Worm (Caenorhabditis elegans) whole organism, L2 larva: ENCODE measurements around the gene smf-1.
A peak's percentile ranks its signal among the peaks of the same experiment; 100 is the strongest.

Source experiments
- C34F6.9 ChIP-seq: fragments of 150-350 bp; optimal IDR thresholded peaks from 2 replicates; lab custom pipeline; 2014; ENCODE audit warnings: missing biosample characterization, missing genetic modification characterization
- F13H6.1 ChIP-seq: sonication (generic microtip); optimal IDR thresholded peaks from 2 replicates; lab custom pipeline; 2016; ENCODE audit warnings: missing genetic modification characterization, missing compliant biosample characterization
- Y55F3AM.14 ChIP-seq: fragments of 200-800 bp; sonication (Bioruptor generic); optimal IDR thresholded peaks from 2 replicates; lab custom pipeline; 2018; ENCODE audit warnings: mild to moderate bottlenecking, missing genetic modification characterization, missing compliant biosample characterization
- ZK546.5 ChIP-seq: sonication (generic microtip); optimal IDR thresholded peaks from 2 replicates; lab custom pipeline; 2017; ENCODE audit warnings: missing biosample characterization, missing genetic modification characterization
- alr-1 ChIP-seq: fragments of 150-350 bp; optimal IDR thresholded peaks from 2 replicates; lab custom pipeline; 2014; ENCODE audit warnings: missing biosample characterization, missing genetic modification characterization
- ama-1 ChIP-seq: fragments of 150-350 bp; optimal IDR thresholded peaks from 2 replicates; lab custom pipeline; 2018; ENCODE audit warnings: inconsistent platforms
- blmp-1 ChIP-seq: sonication (generic microtip); optimal IDR thresholded peaks from 2 replicates; lab custom pipeline; 2017; ENCODE audit warnings: missing genetic modification characterization, mild to moderate bottlenecking, missing compliant biosample characterization, antibody characterized with exemption, moderate library complexity; ENCODE audit not compliant: insufficient read depth
- ceh-16 ChIP-seq: fragments of 150-350 bp; optimal IDR thresholded peaks from 2 replicates; lab custom pipeline; 2014; ENCODE audit warnings: missing biosample characterization, missing genetic modification characterization
- ceh-82 ChIP-seq: fragments of 150-350 bp; optimal IDR thresholded peaks from 2 replicates; lab custom pipeline; 2014; ENCODE audit warnings: missing biosample characterization, missing genetic modification characterization
- crh-2 ChIP-seq: sonication (generic microtip); optimal IDR thresholded peaks from 2 replicates; lab custom pipeline; 2017; ENCODE audit warnings: missing biosample characterization, missing genetic modification characterization
- dmd-4 ChIP-seq: sonication (generic microtip); optimal IDR thresholded peaks from 2 replicates; lab custom pipeline; 2017; ENCODE audit warnings: missing biosample characterization, missing genetic modification characterization
- elt-1 ChIP-seq: fragments of 150-350 bp; optimal IDR thresholded peaks from 2 replicates; lab custom pipeline; 2014; ENCODE audit warnings: missing biosample characterization, missing genetic modification characterization
- fos-1 ChIP-seq: fragments of 150-350 bp; optimal IDR thresholded peaks from 2 replicates; lab custom pipeline; 2014; ENCODE audit warnings: missing biosample characterization, missing genetic modification characterization
- lsy-2 ChIP-seq, 2 experiments: fragments of 150-350 bp in 1 of 2; sonication (generic microtip) in 1 of 2; optimal IDR thresholded peaks; 2 replicates each; lab custom pipeline; 2014 to 2017; ENCODE audit warnings: missing biosample characterization in 2 of 2, missing genetic modification characterization in 2 of 2
- mbf-1 ChIP-seq: sonication (generic microtip); optimal IDR thresholded peaks from 2 replicates; lab custom pipeline; 2017; ENCODE audit warnings: missing biosample characterization, missing genetic modification characterization
- mdl-1 ChIP-seq, 2 experiments: fragments of 150-350 bp in 1 of 2; sonication (generic microtip) in 1 of 2; optimal IDR thresholded peaks; 2 replicates each; lab custom pipeline; 2017; ENCODE audit warnings: missing biosample characterization in 2 of 2, missing genetic modification characterization in 2 of 2
- nhr-11 ChIP-seq: fragments of 150-350 bp; optimal IDR thresholded peaks from 2 replicates; lab custom pipeline; 2014; ENCODE audit warnings: missing biosample characterization, missing genetic modification characterization
- nhr-12 ChIP-seq: fragments of 150-350 bp; optimal IDR thresholded peaks from 2 replicates; lab custom pipeline; 2014; ENCODE audit warnings: missing biosample characterization, missing genetic modification characterization
- nhr-129 ChIP-seq: fragments of 150-350 bp; optimal IDR thresholded peaks from 2 replicates; lab custom pipeline; 2014; ENCODE audit warnings: missing biosample characterization, missing genetic modification characterization
- nhr-21 ChIP-seq: fragments of 150-350 bp; optimal IDR thresholded peaks from 2 replicates; lab custom pipeline; 2014; ENCODE audit warnings: missing biosample characterization, missing genetic modification characterization
- nhr-23 ChIP-seq: fragments of 150-350 bp; optimal IDR thresholded peaks from 2 replicates; lab custom pipeline; 2014; ENCODE audit warnings: missing biosample characterization, missing genetic modification reagents, missing genetic modification characterization
- nhr-237 ChIP-seq: fragments of 150-350 bp; optimal IDR thresholded peaks from 2 replicates; lab custom pipeline; 2014; ENCODE audit warnings: missing biosample characterization, missing genetic modification characterization
- nhr-25 ChIP-seq: fragments of 150-350 bp; sonication (generic microtip); optimal IDR thresholded peaks from 3 replicates; lab custom pipeline; 2014; ENCODE audit warnings: missing biosample characterization, missing genetic modification characterization
- nhr-6 ChIP-seq: fragments of 150-350 bp; optimal IDR thresholded peaks from 2 replicates; lab custom pipeline; 2014; ENCODE audit warnings: missing biosample characterization, missing genetic modification characterization
- nhr-77 ChIP-seq: fragments of 150-350 bp; optimal IDR thresholded peaks from 2 replicates; lab custom pipeline; 2014; ENCODE audit warnings: missing biosample characterization, missing genetic modification characterization
- sem-4 ChIP-seq: fragments of 150-350 bp; optimal IDR thresholded peaks from 2 replicates; lab custom pipeline; 2014; ENCODE audit warnings: missing biosample characterization, missing genetic modification reagents, missing genetic modification characterization
- skn-1 ChIP-seq: sonication (generic microtip); optimal IDR thresholded peaks from 2 replicates; lab custom pipeline; 2017; ENCODE audit warnings: missing biosample characterization, missing genetic modification characterization
- sma-3 ChIP-seq: sonication (generic microtip); optimal IDR thresholded peaks from 2 replicates; lab custom pipeline; 2016; ENCODE audit warnings: missing genetic modification reagents, missing genetic modification characterization, missing compliant biosample characterization
- sma-9 ChIP-seq, 2 experiments: fragments of 150-350 bp in 1 of 2; sonication (generic microtip) in 1 of 2; optimal IDR thresholded peaks; 2 replicates each; lab custom pipeline; 2014 to 2016; ENCODE audit warnings: missing genetic modification characterization in 2 of 2, mild to moderate bottlenecking in 1 of 2, missing biosample characterization in 1 of 2, missing compliant biosample characterization in 1 of 2, missing genetic modification reagents in 1 of 2, moderate library complexity in 1 of 2
- unc-39 ChIP-seq: fragments of 150-350 bp; optimal IDR thresholded peaks from 2 replicates; lab custom pipeline; 2014; ENCODE audit warnings: missing biosample characterization, missing genetic modification characterization
- unc-55 ChIP-seq: fragments of 150-350 bp; sonication (generic microtip); optimal IDR thresholded peaks from 3 replicates; lab custom pipeline; 2014; ENCODE audit warnings: missing biosample characterization, missing genetic modification reagents, missing genetic modification characterization
- zag-1 ChIP-seq: fragments of 150-350 bp; optimal IDR thresholded peaks from 2 replicates; lab custom pipeline; 2014; ENCODE audit warnings: missing biosample characterization, missing genetic modification characterization
- ztf-11 ChIP-seq: sonication (generic microtip); optimal IDR thresholded peaks from 2 replicates; lab custom pipeline; 2017; ENCODE audit warnings: missing biosample characterization, missing genetic modification characterization
- ztf-4 ChIP-seq: fragments of 150-350 bp; optimal IDR thresholded peaks from 2 replicates; lab custom pipeline; 2014; ENCODE audit warnings: missing biosample characterization, missing genetic modification characterization

smf-1 gene

DNA sequence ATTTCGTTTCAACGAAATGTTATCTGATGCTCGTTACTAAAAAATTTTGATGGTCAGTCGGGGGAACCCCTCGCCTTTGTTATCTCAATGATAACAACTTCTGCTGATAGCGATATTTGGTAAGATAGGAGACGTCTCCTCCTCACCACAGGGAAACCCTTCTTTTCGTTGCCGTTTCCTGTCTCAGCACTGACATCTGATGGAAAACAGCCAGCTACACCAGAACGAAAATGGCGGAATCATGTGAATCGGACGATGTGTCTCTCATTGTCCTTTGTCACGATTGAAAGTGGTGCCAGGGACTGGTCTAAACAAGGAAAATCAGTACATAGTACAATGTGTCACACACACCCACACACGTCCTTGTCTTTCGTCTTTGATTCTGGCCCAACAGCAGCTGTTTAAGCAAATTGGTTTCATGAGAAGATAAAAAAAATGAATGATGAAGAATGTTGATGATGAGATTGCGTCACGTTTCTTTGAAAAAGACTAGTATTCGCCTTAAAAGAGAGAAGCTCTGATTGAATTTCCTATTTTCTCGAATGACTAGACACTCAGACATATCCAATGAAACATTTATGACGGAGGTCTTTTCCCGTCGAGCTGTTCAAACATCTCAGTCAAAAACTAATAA is 13.6 kb upstream of the smf-1 start (continued):
- peak; percentile 17 for TF ChIP-seq ama-1
- TF ChIP-seq ceh-16 (tag; lab: Kevin White, UChicago): no peak
- peak; percentile 91 for TF ChIP-seq sma-3 (GFP tag; lab: Kevin White, UChicago)
- TF ChIP-seq nhr-77: no peak
- TF ChIP-seq mbf-1 (tag; lab: Kevin White, UChicago): no peak
- peak; percentile 76 for TF ChIP-seq nhr-6 (tag; lab: Kevin White, UChicago)
- no peak for TF ChIP-seq elt-1 (tag; lab: Kevin White, UChicago)
- no peak for TF ChIP-seq ZK546.5 (tag; lab: Kevin White, UChicago)
- peak; percentile 80 to 84 for TF ChIP-seq mdl-1 (tag; optimal IDR thresholded peaks at IDR 0.05; lab: Kevin White, UChicago)
- peak; percentile 88 for TF ChIP-seq nhr-129

DNA sequence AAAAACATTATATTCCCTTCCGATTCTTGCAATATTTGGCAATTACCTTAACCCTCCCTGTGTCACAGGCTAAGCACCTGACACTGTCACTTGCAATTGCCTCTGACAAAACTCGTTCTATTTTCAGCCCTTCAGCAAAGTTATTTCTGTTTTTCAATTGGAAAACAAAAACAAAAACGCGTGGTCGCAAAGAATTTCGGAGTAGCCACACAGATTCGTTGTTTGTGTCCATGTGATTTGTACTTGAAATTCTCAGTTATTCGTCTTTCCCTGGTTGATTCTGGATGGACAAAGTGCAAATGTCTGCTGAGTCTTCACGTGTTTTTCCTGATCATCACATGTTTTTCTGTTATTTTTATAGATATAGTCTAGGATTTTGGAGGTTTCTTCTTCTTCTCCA is 12.6 kb upstream of the smf-1 start:
- TF ChIP-seq dmd-4 (tag; lab: Kevin White, UChicago) (no peak), crh-2 (tag; lab: Kevin White, UChicago) (peak; percentile 45), C34F6.9 (tag; lab: Kevin White, UChicago) (peak; percentile 57), sma-9 (GFP tag; optimal IDR thresholded peaks at IDR 0.05; lab: Kevin White, UChicago) (peak; percentile 85), sma-9 (tag; optimal IDR thresholded peaks at IDR 0.05; lab: Kevin White, UChicago) (no peak), nhr-21 (tag; lab: Kevin White, UChicago) (peak; percentile 81), Y55F3AM.14 (GFP tag; lab: Kevin White, UChicago) (no peak), sma-3 (GFP tag; lab: Kevin White, UChicago) (peak; percentile 65), sem-4 (tag; lab: Kevin White, UChicago) (no peak), lsy-2 (tag; optimal IDR thresholded peaks at IDR 0.05; lab: Kevin White, UChicago) (peak in 1 of 2 experiments; percentile 58), nhr-23 (tag; lab: Kevin White, UChicago) (no peak), unc-39 (tag; lab: Kevin White, UChicago) (no peak), nhr-12 (no peak), F13H6.1 (peak; percentile 63), blmp-1 (no peak), nhr-25 (tag; lab: Kevin White, UChicago) (peak; percentile 70), nhr-6 (tag; lab: Kevin White, UChicago) (no peak), mdl-1 (tag; optimal IDR thresholded peaks at IDR 0.05; lab: Kevin White, UChicago) (peak in 1 of 2 experiments; percentile 27), nhr-11 (tag; lab: Kevin White, UChicago) (no peak), nhr-129 (peak; percentile 83)

DNA sequence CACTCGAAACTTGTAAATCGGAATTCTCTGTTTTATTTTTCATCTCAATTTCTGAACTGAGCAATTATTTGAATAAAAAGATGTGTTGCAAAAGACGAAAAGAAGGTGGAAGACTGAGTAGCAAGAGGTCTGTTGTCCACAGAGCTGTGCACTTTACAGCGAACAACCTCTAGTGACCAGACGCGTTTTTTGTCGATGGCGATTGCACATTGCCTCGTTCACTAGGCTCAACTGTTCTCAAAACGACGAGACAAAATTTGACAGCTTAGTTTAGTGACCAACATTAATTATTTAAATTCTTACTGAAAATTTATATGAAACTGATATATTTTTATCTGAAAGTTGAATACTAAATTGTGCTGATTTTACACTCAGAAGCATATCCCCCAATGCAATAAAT is 10.3 kb upstream of the smf-1 start, which contains the start of gene R03E9.2:
Gene R03E9.2, minus strand, starts transcription at position 101 of the 400 bp plus-strand sequence.
- TF ChIP-seq nhr-12 (no peak), Y55F3AM.14 (GFP tag; lab: Kevin White, UChicago) (no peak), mbf-1 (tag; lab: Kevin White, UChicago) (no peak)

DNA sequence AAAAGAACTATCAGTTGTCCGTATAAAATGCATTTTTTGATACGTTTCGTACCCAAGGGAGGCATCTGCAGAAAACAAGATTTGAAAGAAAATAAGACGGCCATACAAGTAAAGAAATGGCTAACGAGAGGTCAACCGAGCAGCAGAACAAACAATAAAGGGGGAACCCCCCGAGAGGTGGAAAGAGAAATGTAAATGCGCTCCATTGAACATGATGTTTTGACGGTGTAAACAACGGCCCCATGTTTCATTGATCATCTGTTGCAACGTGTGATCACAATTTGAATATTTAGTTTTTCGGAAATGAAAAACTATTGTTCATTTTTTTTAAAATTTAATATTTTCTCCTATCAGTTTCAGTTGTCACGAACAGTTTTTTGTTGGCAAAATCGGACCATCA is 6.7 kb upstream of the smf-1 start, which contains the start of gene K11G12.6:
Gene K11G12.6, minus strand, starts transcription at position 65 of the 400 bp plus-strand sequence.
- TF ChIP-seq ztf-11 (tag; lab: Kevin White, UChicago) (no peak), alr-1 (no peak), fos-1 (tag; lab: Kevin White, UChicago) (no peak), unc-55 (GFP tag; lab: Kevin White, UChicago) (peak; percentile 10), nhr-129 (peak; percentile 61), nhr-23 (tag; lab: Kevin White, UChicago) (no peak), ceh-82 (tag; lab: Kevin White, UChicago) (no peak), Y55F3AM.14 (GFP tag; lab: Kevin White, UChicago) (no peak), sma-9 (GFP tag; optimal IDR thresholded peaks at IDR 0.05; lab: Kevin White, UChicago) (peak; percentile 27), sma-9 (tag; optimal IDR thresholded peaks at IDR 0.05; lab: Kevin White, UChicago) (no peak), C34F6.9 (tag; lab: Kevin White, UChicago) (peak; percentile 55), ztf-4 (tag; lab: Kevin White, UChicago) (no peak), mbf-1 (tag; lab: Kevin White, UChicago) (no peak), nhr-77 (no peak), lsy-2 (tag; optimal IDR thresholded peaks at IDR 0.05; lab: Kevin White, UChicago) (peak in 1 of 2 experiments; percentile 41), mdl-1 (tag; optimal IDR thresholded peaks at IDR 0.05; lab: Kevin White, UChicago) (peak; percentile 3 to 65), zag-1 (tag; lab: Kevin White, UChicago) (peak; percentile 36), crh-2 (tag; lab: Kevin White, UChicago) (peak; percentile 20), dmd-4 (tag; lab: Kevin White, UChicago) (no peak), skn-1 (tag; lab: Kevin White, UChicago) (no peak), unc-39 (tag; lab: Kevin White, UChicago) (no peak), nhr-237 (tag; lab: Kevin White, UChicago) (no peak), elt-1 (tag; lab: Kevin White, UChicago) (no peak), ZK546.5 (tag; lab: Kevin White, UChicago) (no peak)
- TF ChIP-seq, all 48 proteins: peak for 8
